Worm (Caenorhabditis elegans): ENCODE data around the gene F20G2.3.

ce11 chrV:13771209-13771608, 2.9 kb upstream of the F20G2.3 start, which contains the start of gene F20G2.5:
- no peak for TF ChIP-seq R02D3.7 (tag; optimal IDR thresholded peaks at IDR 0.05)
- TF ChIP-seq nhr-25 (tag; optimal IDR thresholded peaks at IDR 0.05): no peak
- no peak for TF ChIP-seq skn-1 (tag; optimal IDR thresholded peaks at IDR 0.05)
- TF ChIP-seq hmg-11 (tag; optimal IDR thresholded peaks at IDR 0.05): no peak
- TF ChIP-seq ztf-11 (tag; optimal IDR thresholded peaks at IDR 0.05): no peak
- TF ChIP-seq pqm-1 (tag; optimal IDR thresholded peaks at IDR 0.05): peak; percentile 40
- no peak for TF ChIP-seq pha-4 (tag; optimal IDR thresholded peaks at IDR 0.05)
- TF ChIP-seq nhr-28 (tag; optimal IDR thresholded peaks at IDR 0.05): no peak

All from whole organism, L3 larva.